Fruit fly (Drosophila melanogaster) whole organism, prepupa: ENCODE results near the gene Rab6.

Experiments used
- CG6163 ChIP-seq: fragments of 200-800 bp; sonication (Bioruptor generic); IDR thresholded peaks from 3 replicates; pipeline ENCODE4 v1.3.6; 2022; ENCODE audit warnings: missing biosample characterization, missing genetic modification characterization
- Eip78C ChIP-seq: fragments of 200-800 bp; sonication (Bioruptor generic); peaks from one replicate; lab custom pipeline; 2016; ENCODE audit warnings: missing biosample characterization, missing genetic modification characterization
- Lpt ChIP-seq: fragments of 200-800 bp; sonication (Bioruptor generic); optimal IDR thresholded peaks from 3 replicates; lab custom pipeline; 2016; ENCODE audit warnings: missing biosample characterization, missing genetic modification characterization
- dac ChIP-seq: fragments of 200-800 bp; sonication (Bioruptor generic); optimal IDR thresholded peaks from 2 replicates; lab custom pipeline; 2017; ENCODE audit warnings: missing biosample characterization, mild to moderate bottlenecking, missing genetic modification characterization
- spab ChIP-seq: fragments of 200-800 bp; sonication (Bioruptor generic); optimal IDR thresholded peaks from 2 replicates; lab custom pipeline; 2017; ENCODE audit warnings: missing biosample characterization, mild to moderate bottlenecking, missing genetic modification characterization, missing genetic modification reagents

- TF ChIP-seq Lpt (GFP tag; lab: Kevin White, UChicago) (no peak), spab (no peak), Eip78C (peak; percentile 2), CG6163 (GFP tag; lab: Robert Waterston, UW) (no peak; the same call in 2 of the 3 replicates), dac (GFP tag; lab: Kevin White, UChicago) (no peak)
Measured at dm6 chr2L:12115809-12116208, 6.9 kb upstream of the Rab6 start.
